Worm (Caenorhabditis elegans) whole organism, young adult: ENCODE data around the gene ZC116.5.

Experiments
- B0019.2 ChIP-seq: fragments of 200-800 bp; sonication (Bioruptor generic); conservative IDR thresholded peaks from 2 replicates; pipeline ENCODE4 v1.3.6; 2022; ENCODE audit warnings: missing genetic modification reagents, missing genetic modification characterization, missing compliant biosample characterization
- C06A6.2 ChIP-seq: fragments of 200-800 bp; sonication (Bioruptor generic); conservative IDR thresholded peaks from 2 replicates; pipeline ENCODE4 v1.3.6; 2022; ENCODE audit warnings: missing genetic modification characterization, missing compliant biosample characterization
- F55B11.4 ChIP-seq: sonication (generic microtip); optimal IDR thresholded peaks from 2 replicates; lab custom pipeline; 2016; ENCODE audit warnings: missing compliant biosample characterization, missing genetic modification characterization, borderline replicate concordance; ENCODE audit not compliant: insufficient read depth
- F57A8.1 ChIP-seq: fragments of 200-800 bp; sonication (Bioruptor generic); optimal IDR thresholded peaks from 2 replicates; lab custom pipeline; 2018; ENCODE audit warnings: mild to moderate bottlenecking, missing genetic modification characterization, moderate library complexity, missing compliant biosample characterization
- Y79H2A.3 ChIP-seq: fragments of 200-800 bp; sonication (Bioruptor generic); conservative IDR thresholded peaks from 2 replicates; pipeline ENCODE4 v1.3.6; 2022; ENCODE audit warnings: missing genetic modification reagents, missing genetic modification characterization, missing compliant biosample characterization
- akir-1 ChIP-seq: fragments of 200-800 bp; sonication (Bioruptor generic); optimal IDR thresholded peaks from 2 replicates; lab custom pipeline; 2018; ENCODE audit warnings: mild to moderate bottlenecking, missing genetic modification characterization, moderate library complexity, missing compliant biosample characterization
- ama-1 ChIP-seq, 3 experiments: fragments of 150-350 bp in 1 of 3; sonication (generic microtip) in 2 of 3; optimal IDR thresholded peaks; 2 replicates each; lab custom pipeline; 2014 to 2018; ENCODE audit warnings: missing biosample characterization in 2 of 3, missing genetic modification characterization in 2 of 3, missing genetic modification reagents in 2 of 3
- attf-5 ChIP-seq: fragments of 200-800 bp; sonication (Bioruptor generic); optimal IDR thresholded peaks from 2 replicates; lab custom pipeline; 2018; ENCODE audit warnings: mild to moderate bottlenecking, missing genetic modification characterization, missing compliant biosample characterization
- cebp-1 ChIP-seq, 2 experiments: fragments of 200-800 bp in 1 of 2; sonication (Bioruptor generic) in 1 of 2; sonication (generic microtip) in 1 of 2; IDR thresholded peaks in 1 of 2; optimal IDR thresholded peaks in 1 of 2; 2 replicates each; pipeline versions ENCODE4 v1.3.6 to Lab custom; 2017 to 2022; ENCODE audit warnings: missing compliant biosample characterization in 2 of 2, missing genetic modification characterization in 2 of 2, mild to moderate bottlenecking in 1 of 2, missing genetic modification reagents in 1 of 2, moderate library complexity in 1 of 2
- ceh-58 ChIP-seq: fragments of 200-800 bp; sonication (Bioruptor generic); IDR thresholded peaks from 2 replicates; pipeline ENCODE4 v1.3.6; 2022; ENCODE audit warnings: missing genetic modification characterization, missing compliant biosample characterization
- ceh-91 ChIP-seq: fragments of 200-800 bp; sonication (Bioruptor generic); IDR thresholded peaks from 2 replicates; pipeline ENCODE4 v1.3.6; 2022; ENCODE audit warnings: missing genetic modification reagents, missing genetic modification characterization, missing compliant biosample characterization
- chd-7 ChIP-seq: sonication (generic microtip); optimal IDR thresholded peaks from 2 replicates; lab custom pipeline; 2016; ENCODE audit warnings: mild to moderate bottlenecking, missing genetic modification characterization, moderate library complexity, missing compliant biosample characterization
- dpff-1 ChIP-seq: sonication (generic microtip); optimal IDR thresholded peaks from 2 replicates; lab custom pipeline; 2017; ENCODE audit warnings: mild to moderate bottlenecking, missing genetic modification characterization, missing compliant biosample characterization
- efl-1 ChIP-seq: fragments of 150-350 bp; optimal IDR thresholded peaks from 2 replicates; lab custom pipeline; 2014; ENCODE audit warnings: missing biosample characterization, missing genetic modification reagents, missing genetic modification characterization
- ekl-4 ChIP-seq: fragments of 200-800 bp; sonication (Bioruptor generic); IDR thresholded peaks from 2 replicates; pipeline ENCODE4 v1.3.6; 2022; ENCODE audit warnings: missing genetic modification reagents, missing genetic modification characterization, missing compliant biosample characterization
- fkh-3 ChIP-seq: sonication (generic microtip); optimal IDR thresholded peaks from 2 replicates; lab custom pipeline; 2016; ENCODE audit warnings: mild to moderate bottlenecking, missing genetic modification characterization, missing compliant biosample characterization
- him-1 ChIP-seq: sonication (generic microtip); optimal IDR thresholded peaks from 2 replicates; lab custom pipeline; 2016; ENCODE audit warnings: missing genotype, missing genetic modification reagents, missing genetic modification characterization, missing compliant biosample characterization
- hrde-1 ChIP-seq: sonication (generic microtip); optimal IDR thresholded peaks from 2 replicates; lab custom pipeline; 2016; ENCODE audit warnings: missing genetic modification characterization, mild to moderate bottlenecking, missing compliant biosample characterization, moderate library complexity, missing genotype, missing genetic modification reagents, borderline replicate concordance
- hsf-1 ChIP-seq: fragments of 200-800 bp; sonication (Bioruptor generic); IDR thresholded peaks from 2 replicates; pipeline ENCODE4 v1.3.6; 2022; ENCODE audit warnings: missing genetic modification reagents, missing genetic modification characterization, missing compliant biosample characterization
- lir-1 ChIP-seq: fragments of 200-800 bp; sonication (Bioruptor generic); conservative IDR thresholded peaks from 2 replicates; pipeline ENCODE4 v1.3.6; 2022; ENCODE audit warnings: missing genetic modification reagents, missing genetic modification characterization, missing compliant biosample characterization
- lsl-1 ChIP-seq: fragments of 200-800 bp; sonication (Bioruptor generic); optimal IDR thresholded peaks from 2 replicates; lab custom pipeline; 2018; ENCODE audit warnings: mild to moderate bottlenecking, missing genetic modification characterization, moderate library complexity, missing compliant biosample characterization
- madf-10 ChIP-seq: sonication (generic microtip); optimal IDR thresholded peaks from 2 replicates; lab custom pipeline; 2016; ENCODE audit warnings: mild to moderate bottlenecking, missing genetic modification characterization, missing compliant biosample characterization
- madf-8 ChIP-seq: fragments of 200-800 bp; sonication (Bioruptor generic); conservative IDR thresholded peaks from 2 replicates; pipeline ENCODE4 v1.3.6; 2022; ENCODE audit warnings: missing genetic modification reagents, missing genetic modification characterization, missing compliant biosample characterization
- mcd-1 ChIP-seq: fragments of 200-800 bp; sonication (Bioruptor generic); IDR thresholded peaks from 2 replicates; pipeline ENCODE4 v1.3.6; 2022; ENCODE audit warnings: missing genetic modification reagents, missing genetic modification characterization, missing compliant biosample characterization
- mes-4 ChIP-seq: sonication (generic microtip); optimal IDR thresholded peaks from 2 replicates; lab custom pipeline; 2016; ENCODE audit warnings: missing genotype, missing genetic modification characterization, missing compliant biosample characterization
- nfya-2 ChIP-seq: fragments of 200-800 bp; sonication (Bioruptor generic); IDR thresholded peaks from 2 replicates; pipeline ENCODE4 v1.3.6; 2022; ENCODE audit warnings: missing genetic modification reagents, missing genetic modification characterization, missing compliant biosample characterization
- nfyb-1 ChIP-seq: fragments of 200-800 bp; sonication (Bioruptor generic); IDR thresholded peaks from 2 replicates; pipeline ENCODE4 v1.3.6; 2022; ENCODE audit warnings: missing genetic modification reagents, missing genetic modification characterization, missing compliant biosample characterization
- rpc-1 ChIP-seq, 2 experiments: fragments of 150-350 bp in 1 of 2; sonication (generic microtip) in 1 of 2; optimal IDR thresholded peaks; 2 replicates each; lab custom pipeline; 2014 to 2018; ENCODE audit warnings: missing biosample characterization in 1 of 2, missing genetic modification characterization in 1 of 2, missing genetic modification reagents in 1 of 2, missing genotype in 1 of 2
- snpc-1.1 ChIP-seq: sonication (generic microtip); optimal IDR thresholded peaks from 2 replicates; lab custom pipeline; 2017; ENCODE audit warnings: missing genetic modification characterization, mild to moderate bottlenecking, missing compliant biosample characterization, antibody characterized with exemption, moderate library complexity, missing genotype, missing genetic modification reagents; ENCODE audit not compliant: insufficient read depth
- snpc-1.3 ChIP-seq: sonication (generic microtip); optimal IDR thresholded peaks from 2 replicates; lab custom pipeline; 2017; ENCODE audit warnings: missing genetic modification characterization, mild to moderate bottlenecking, missing compliant biosample characterization, antibody characterized with exemption, moderate library complexity, missing genotype, missing genetic modification reagents; ENCODE audit not compliant: insufficient read depth
- snpc-3.4 ChIP-seq: sonication (generic microtip); optimal IDR thresholded peaks from 2 replicates; lab custom pipeline; 2017; ENCODE audit warnings: missing genetic modification characterization, mild to moderate bottlenecking, missing compliant biosample characterization, antibody characterized with exemption, moderate library complexity, missing genotype, missing genetic modification reagents
- unc-130 ChIP-seq: sonication (generic microtip); optimal IDR thresholded peaks from 2 replicates; lab custom pipeline; 2016; ENCODE audit warnings: missing genetic modification reagents, missing genetic modification characterization, missing compliant biosample characterization
- unc-62 ChIP-seq: fragments of 150-350 bp; optimal IDR thresholded peaks from 2 replicates; lab custom pipeline; 2014; ENCODE audit warnings: missing biosample characterization, missing genetic modification reagents, missing genetic modification characterization
- xnd-1 ChIP-seq: sonication (generic microtip); optimal IDR thresholded peaks from 2 replicates; lab custom pipeline; 2016; ENCODE audit warnings: missing genotype, missing genetic modification reagents, missing genetic modification characterization, missing compliant biosample characterization
- ztf-18 ChIP-seq: sonication (generic microtip); optimal IDR thresholded peaks from 2 replicates; lab custom pipeline; 2016; ENCODE audit warnings: missing genotype, mild to moderate bottlenecking, missing genetic modification characterization, missing compliant biosample characterization
- ztf-26 ChIP-seq: sonication (generic microtip); optimal IDR thresholded peaks from 2 replicates; lab custom pipeline; 2017; ENCODE audit warnings: missing genetic modification characterization, missing compliant biosample characterization
- ztf-28 ChIP-seq: fragments of 200-800 bp; sonication (Bioruptor generic); IDR thresholded peaks from 2 replicates; pipeline ENCODE4 v1.3.6; 2022; ENCODE audit warnings: missing genetic modification reagents, missing genetic modification characterization, missing compliant biosample characterization
- ztf-6 ChIP-seq: fragments of 200-800 bp; sonication (Bioruptor generic); IDR thresholded peaks from 2 replicates; pipeline ENCODE4 v1.3.6; 2022; ENCODE audit warnings: missing genetic modification reagents, missing genetic modification characterization, missing compliant biosample characterization

Gene ZC116.5

DNA sequence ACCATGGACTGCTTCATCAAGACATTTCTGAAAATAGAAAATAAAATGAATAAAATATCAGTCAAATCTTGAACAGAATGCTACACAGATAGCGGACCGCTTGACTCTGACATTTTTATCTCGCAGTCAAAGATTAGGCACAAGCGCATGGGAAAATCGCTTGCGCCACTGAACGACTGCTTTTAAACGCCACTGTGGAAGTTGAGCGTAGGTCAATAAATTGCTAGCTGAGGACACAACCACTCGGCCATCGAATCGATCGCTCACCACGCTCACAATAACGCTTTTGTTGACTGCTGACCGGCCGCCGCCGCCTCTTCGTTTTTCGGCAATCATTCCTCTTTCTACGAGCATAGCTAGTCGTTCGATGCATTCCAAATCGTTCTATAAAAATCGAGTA, 12.0 kb downstream of the ZC116.5 start (continued):
- TF ChIP-seq efl-1 (GFP tag; lab: Kevin White, UChicago) (no peak), ceh-91 (GFP tag; lab: Robert Waterston, UW) (no peak), F57A8.1 (GFP tag; lab: Kevin White, UChicago) (no peak), ztf-26 (tag; lab: Kevin White, UChicago) (peak; percentile 45), dpff-1 (tag; lab: Kevin White, UChicago) (no peak), unc-130 (GFP tag; lab: Kevin White, UChicago) (peak; percentile 2), Y79H2A.3 (0 out of 2 replicates have a peak, but pooled peaks have one; percentile 15), mes-4 (tag; lab: Kevin White, UChicago) (peak; percentile 52), unc-62 (GFP tag; lab: Kevin White, UChicago) (no peak), snpc-3.4 (tag; lab: Kevin White, UChicago) (peak; percentile 53), cebp-1 (GFP tag; IDR thresholded peaks at IDR 0.05; lab: Robert Waterston, UW) (no peak), cebp-1 (tag; optimal IDR thresholded peaks at IDR 0.05; lab: Kevin White, UChicago) (peak; percentile 58), mcd-1 (GFP tag; lab: Robert Waterston, UW) (peak; percentile 50), ceh-58 (GFP tag; lab: Robert Waterston, UW) (no peak), ama-1 (optimal IDR thresholded peaks at IDR 0.05; lab: Kevin White, UChicago) (no peak), ama-1 (GFP tag; optimal IDR thresholded peaks at IDR 0.05; lab: Kevin White, UChicago) (peak; percentile 53 to 59), snpc-1.1 (tag; lab: Kevin White, UChicago) (peak; percentile 24), ekl-4 (GFP tag; lab: Robert Waterston, UW) (0 out of 2 replicates have a peak, but pooled peaks have one; percentile 43), chd-7 (tag; lab: Kevin White, UChicago) (peak; percentile 48), snpc-1.3 (tag; lab: Kevin White, UChicago) (peak; percentile 55), fkh-3 (no peak), C06A6.2 (GFP tag; lab: Robert Waterston, UW) (peak; percentile 43; the same call in 1 of the 2 replicates), F55B11.4 (tag; lab: Kevin White, UChicago) (no peak), ztf-18 (peak; percentile 71), ztf-28 (GFP tag; lab: Robert Waterston, UW) (no peak), him-1 (no peak), akir-1 (no peak), lir-1 (GFP tag; lab: Robert Waterston, UW) (no peak), hrde-1 (peak; percentile 55), rpc-1 (optimal IDR thresholded peaks at IDR 0.05; lab: Kevin White, UChicago) (peak; percentile 64), rpc-1 (tag; optimal IDR thresholded peaks at IDR 0.05; lab: Kevin White, UChicago) (peak; percentile 78), madf-8 (GFP tag; lab: Robert Waterston, UW) (no peak), B0019.2 (no peak), lsl-1 (peak; percentile 27), nfya-2 (GFP tag; lab: Robert Waterston, UW) (no peak), attf-5 (GFP tag; lab: Kevin White, UChicago) (peak; percentile 25), xnd-1 (no peak), nfyb-1 (GFP tag; lab: Robert Waterston, UW) (peak; percentile 75; the same call in 1 of the 2 replicates), madf-10 (tag; lab: Kevin White, UChicago) (peak; percentile 15), ztf-6 (GFP tag; lab: Robert Waterston, UW) (no peak)
- TF ChIP-seq, all 124 proteins: peak for 61

DNA sequence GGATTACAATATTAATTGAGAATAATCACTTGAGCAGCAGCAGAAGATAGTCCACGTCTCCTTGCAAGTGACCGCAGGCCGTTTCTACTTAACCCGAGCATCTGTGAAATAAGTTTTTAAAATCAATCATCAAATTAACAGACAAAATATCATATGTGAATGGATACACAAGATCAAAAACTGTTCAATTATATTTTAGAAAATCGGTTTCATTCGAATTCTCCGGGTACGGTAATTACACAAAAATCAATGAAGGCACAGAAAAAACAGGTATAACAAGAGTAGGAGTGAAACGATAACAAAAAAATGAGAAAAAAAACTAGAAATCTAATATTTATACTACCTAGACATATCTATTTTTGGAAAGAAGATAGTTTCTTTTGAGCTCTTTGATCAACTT, 12.6 kb downstream of the ZC116.5 start, which contains the start of gene mma-1:
mma-1 (minus strand) TSS at position 101 of the 400 bp plus-strand sequence.
- 0 out of 2 replicates have a peak, but pooled peaks have one; percentile 27 for TF ChIP-seq hsf-1
- TF ChIP-seq F55B11.4 (tag; lab: Kevin White, UChicago), result no peak
